Worm (Caenorhabditis elegans): Measurements from ENCODE around the gene C14H10.3.

- no peak for TF ChIP-seq nhr-11 (tag; optimal IDR thresholded peaks at IDR 0.05)
- TF ChIP-seq snpc-4 (tag; optimal IDR thresholded peaks at IDR 0.05) = no peak
These were observed 11.6 kb downstream of the C14H10.3 start for ce11 chrX:10216344-10216743.
